Fruit fly (Drosophila melanogaster) whole organism, adult: ENCODE data around the gene CG10466.

ENCODE experiments used
- CG11617 ChIP-seq: fragments of 200-800 bp; sonication (Bioruptor generic); optimal IDR thresholded peaks from 2 replicates; lab custom pipeline; 2017; ENCODE audit warnings: mild to moderate bottlenecking, missing biosample characterization, missing genetic modification reagents, missing genetic modification characterization
- CG12768 ChIP-seq: fragments of 200-800 bp; sonication (Bioruptor generic); optimal IDR thresholded peaks from 2 replicates; lab custom pipeline; 2017; ENCODE audit warnings: missing biosample characterization, missing genetic modification characterization, mild to moderate bottlenecking, moderate library complexity, missing genetic modification reagents
- CG14711 ChIP-seq: fragments of 200-800 bp; sonication (Bioruptor generic); optimal IDR thresholded peaks from 2 replicates; lab custom pipeline; 2018; ENCODE audit warnings: missing biosample characterization, mild to moderate bottlenecking, missing genetic modification characterization, moderate library complexity
- CG1620 ChIP-seq: fragments of 200-800 bp; sonication (Bioruptor generic); optimal IDR thresholded peaks from 2 replicates; lab custom pipeline; 2016; ENCODE audit warnings: missing biosample characterization, missing genetic modification characterization
- CG33017 ChIP-seq: fragments of 200-800 bp; sonication (Bioruptor generic); optimal IDR thresholded peaks from 2 replicates; lab custom pipeline; 2018; ENCODE audit warnings: missing biosample characterization, mild to moderate bottlenecking, missing genetic modification characterization, moderate library complexity
- CG5204 ChIP-seq: fragments of 200-800 bp; sonication (Bioruptor generic); optimal IDR thresholded peaks from 2 replicates; lab custom pipeline; 2016; ENCODE audit warnings: missing biosample characterization, missing genetic modification characterization
- CG7045 ChIP-seq: fragments of 200-800 bp; sonication (Bioruptor generic); optimal IDR thresholded peaks from 2 replicates; lab custom pipeline; 2017; ENCODE audit warnings: missing biosample characterization, mild to moderate bottlenecking, missing genetic modification characterization
- CG7101 ChIP-seq: fragments of 200-800 bp; sonication (Bioruptor generic); optimal IDR thresholded peaks from 2 replicates; lab custom pipeline; 2018; ENCODE audit warnings: missing biosample characterization, mild to moderate bottlenecking, missing genetic modification characterization, moderate library complexity
- Clk ChIP-seq: fragments of 200-800 bp; sonication (Bioruptor generic); optimal IDR thresholded peaks from 2 replicates; lab custom pipeline; 2017; ENCODE audit warnings: missing biosample characterization, missing genetic modification characterization
- Crg-1 ChIP-seq: fragments of 200-800 bp; sonication (Bioruptor generic); optimal IDR thresholded peaks from 2 replicates; lab custom pipeline; 2016; ENCODE audit warnings: missing biosample characterization, missing genetic modification characterization
- Hr96 ChIP-seq: fragments of 200-800 bp; sonication (Bioruptor generic); optimal IDR thresholded peaks from 2 replicates; lab custom pipeline; 2016; ENCODE audit warnings: missing biosample characterization, missing genetic modification characterization
- Mnt ChIP-seq: fragments of 200-800 bp; sonication (Bioruptor generic); optimal IDR thresholded peaks from 2 replicates; lab custom pipeline; 2016; ENCODE audit warnings: missing biosample characterization, mild to moderate bottlenecking, missing genetic modification characterization
- bab1 ChIP-seq: fragments of 200-800 bp; sonication (Bioruptor generic); optimal IDR thresholded peaks from 3 replicates; lab custom pipeline; 2019; ENCODE audit warnings: missing biosample characterization, mild to moderate bottlenecking, missing genetic modification characterization, moderate library complexity
- cic ChIP-seq: fragments of 200-800 bp; sonication (Bioruptor generic); optimal IDR thresholded peaks from 2 replicates; lab custom pipeline; 2017; ENCODE audit warnings: missing biosample characterization, mild to moderate bottlenecking, missing genetic modification characterization, moderate library complexity
- cnc ChIP-seq, 2 experiments: fragments of >200 bp; optimal IDR thresholded peaks; 2 replicates each; lab custom pipeline; 2017
- kay ChIP-seq: fragments of 200-800 bp; sonication (Bioruptor generic); peaks from one replicate; lab custom pipeline; 2016; ENCODE audit warnings: missing biosample characterization, missing genetic modification characterization, borderline replicate concordance
- ovo ChIP-seq: fragments of 200-800 bp; sonication (Bioruptor generic); optimal IDR thresholded peaks from 2 replicates; lab custom pipeline; 2016; ENCODE audit warnings: missing biosample characterization, missing genetic modification characterization
- pad ChIP-seq: fragments of 200-800 bp; sonication (Bioruptor generic); optimal IDR thresholded peaks from 3 replicates; lab custom pipeline; 2017; ENCODE audit warnings: missing biosample characterization, missing genetic modification characterization, mild to moderate bottlenecking, moderate library complexity, missing genetic modification reagents
- tj ChIP-seq: fragments of 200-800 bp; sonication (Bioruptor generic); optimal IDR thresholded peaks from 3 replicates; lab custom pipeline; 2017; ENCODE audit warnings: missing biosample characterization, mild to moderate bottlenecking, missing genetic modification characterization, moderate library complexity
- toe ChIP-seq: fragments of 200-800 bp; sonication (Bioruptor generic); optimal IDR thresholded peaks from 2 replicates; lab custom pipeline; 2016; ENCODE audit warnings: missing biosample characterization, missing genetic modification characterization

CG10466 gene

dm6 chr2L:19763446-19763772 lies 28.5 kb upstream of the CG10466 start:
- no peak for TF ChIP-seq cic (GFP tag; lab: Kevin White, UChicago)

- TF ChIP-seq bab1 (GFP tag; lab: Kevin White, UChicago) (peak; percentile 33), CG7101 (tag; lab: Kevin White, UChicago) (peak; percentile 68), ovo (GFP tag; lab: Kevin White, UChicago) (peak; percentile 45), kay (GFP tag; lab: Kevin White, UChicago) (peak; percentile 39), Crg-1 (GFP tag; lab: Kevin White, UChicago) (no peak), CG33017 (tag; lab: Kevin White, UChicago) (peak; percentile 46), cnc (optimal IDR thresholded peaks at IDR 0.05; lab: Kevin White, UChicago) (no peak), Clk (GFP tag; lab: Kevin White, UChicago) (no peak), CG11617 (GFP tag; lab: Kevin White, UChicago) (peak; percentile 89), Hr96 (GFP tag; lab: Kevin White, UChicago) (peak; percentile 26), CG12768 (no peak), CG5204 (peak; percentile 30), toe (GFP tag; lab: Kevin White, UChicago) (no peak), tj (GFP tag; lab: Kevin White, UChicago) (peak; percentile 47), CG7045 (GFP tag; lab: Kevin White, UChicago) (peak; percentile 40), Mnt (GFP tag; lab: Kevin White, UChicago) (peak; percentile 54), pad (GFP tag; lab: Kevin White, UChicago) (peak; percentile 83), CG14711 (tag; lab: Kevin White, UChicago) (peak; percentile 36), cic (GFP tag; lab: Kevin White, UChicago) (peak; percentile 12), CG1620 (GFP tag; lab: Kevin White, UChicago) (peak; percentile 30)
These were observed 27.9 kb upstream of the CG10466 start, which contains the start of gene fbp for dm6 chr2L:19763773-19764580. Gene fbp, minus strand, starts transcription at chr2L:19764136.

dm6 chr2L:19764581-19765136 lies 27.2 kb upstream of the CG10466 start:
- TF ChIP-seq tj (GFP tag; lab: Kevin White, UChicago): no peak
- no peak for TF ChIP-seq CG12768
- no peak for TF ChIP-seq Crg-1 (GFP tag; lab: Kevin White, UChicago)
- no peak for TF ChIP-seq ovo (GFP tag; lab: Kevin White, UChicago)
- TF ChIP-seq Hr96 (GFP tag; lab: Kevin White, UChicago): no peak
- TF ChIP-seq CG14711 (tag; lab: Kevin White, UChicago): no peak
- TF ChIP-seq CG5204: no peak
- TF ChIP-seq bab1 (GFP tag; lab: Kevin White, UChicago): no peak
- TF ChIP-seq pad (GFP tag; lab: Kevin White, UChicago): no peak
- TF ChIP-seq cnc (optimal IDR thresholded peaks at IDR 0.05; lab: Kevin White, UChicago): no peak
- no peak for TF ChIP-seq CG1620 (GFP tag; lab: Kevin White, UChicago)
- TF ChIP-seq Clk (GFP tag; lab: Kevin White, UChicago): no peak
- no peak for TF ChIP-seq kay (GFP tag; lab: Kevin White, UChicago)
- TF ChIP-seq CG33017 (tag; lab: Kevin White, UChicago): no peak
- no peak for TF ChIP-seq toe (GFP tag; lab: Kevin White, UChicago)
- no peak for TF ChIP-seq Mnt (GFP tag; lab: Kevin White, UChicago)

DNA sequence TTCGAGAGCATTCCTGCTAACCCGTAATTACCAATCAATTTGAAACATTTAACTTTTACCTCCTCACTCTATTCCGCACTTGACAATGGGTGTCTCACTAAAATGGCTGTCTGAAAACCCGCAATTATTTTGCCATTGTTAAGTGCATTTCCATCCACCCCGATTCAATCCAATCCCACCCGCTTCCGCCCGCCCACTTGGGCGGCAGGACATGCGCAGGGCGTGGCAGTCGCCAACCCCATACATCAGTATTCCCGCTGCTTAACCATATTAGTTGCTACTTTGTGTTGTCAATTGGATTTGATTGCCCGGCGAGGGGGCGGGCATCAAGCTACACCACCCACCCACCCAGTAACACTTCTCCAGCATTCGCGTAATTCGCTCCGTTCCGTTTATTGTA lies 26.5 kb upstream of the CG10466 start:
- TF ChIP-seq Mnt (GFP tag; lab: Kevin White, UChicago) (no peak), CG5204 (no peak), CG7045 (GFP tag; lab: Kevin White, UChicago) (no peak), ovo (GFP tag; lab: Kevin White, UChicago) (no peak), Clk (GFP tag; lab: Kevin White, UChicago) (no peak), bab1 (GFP tag; lab: Kevin White, UChicago) (no peak), CG12768 (no peak), Crg-1 (GFP tag; lab: Kevin White, UChicago) (no peak), CG11617 (GFP tag; lab: Kevin White, UChicago) (no peak), cic (GFP tag; lab: Kevin White, UChicago) (no peak)

dm6 chr2L:19768967-19769366 lies 22.9 kb upstream of the CG10466 start, which contains the start of gene bsh:
Gene bsh, minus strand, starts transcription at chr2L:19769067.
- no peak for TF ChIP-seq Mnt (GFP tag; lab: Kevin White, UChicago)
- TF ChIP-seq kay (GFP tag; lab: Kevin White, UChicago): no peak
- TF ChIP-seq cnc (optimal IDR thresholded peaks at IDR 0.05; lab: Kevin White, UChicago): no peak
- TF ChIP-seq toe (GFP tag; lab: Kevin White, UChicago): no peak
- no peak for TF ChIP-seq CG5204
- TF ChIP-seq Crg-1 (GFP tag; lab: Kevin White, UChicago): no peak
- no peak for TF ChIP-seq pad (GFP tag; lab: Kevin White, UChicago)
- TF ChIP-seq CG1620 (GFP tag; lab: Kevin White, UChicago): no peak
- TF ChIP-seq bab1 (GFP tag; lab: Kevin White, UChicago): no peak
- no peak for TF ChIP-seq ovo (GFP tag; lab: Kevin White, UChicago)
- no peak for TF ChIP-seq CG7045 (GFP tag; lab: Kevin White, UChicago)
- TF ChIP-seq CG12768: no peak
- no peak for TF ChIP-seq CG33017 (tag; lab: Kevin White, UChicago)
- TF ChIP-seq tj (GFP tag; lab: Kevin White, UChicago): no peak
